Worm (Caenorhabditis elegans) whole organism, midembryonic: ENCODE results near the gene T23G7.2.

Experiments used
- T22C8.4 ChIP-seq: fragments of 200-800 bp; sonication (Bioruptor generic); IDR thresholded peaks from 2 replicates; pipeline ENCODE4 v1.3.6; 2022; ENCODE audit warnings: missing genetic modification characterization, missing compliant biosample characterization
- cog-1 ChIP-seq: sonication (generic microtip); optimal IDR thresholded peaks from 2 replicates; lab custom pipeline; 2016; ENCODE audit warnings: missing genetic modification characterization, missing compliant biosample characterization
- flt-1 ChIP-seq: fragments of 200-800 bp; sonication (Bioruptor generic); IDR thresholded peaks from 2 replicates; pipeline ENCODE4 v1.3.6; 2022; ENCODE audit warnings: missing genetic modification characterization, missing compliant biosample characterization
- klf-2 ChIP-seq: fragments of 200-800 bp; sonication (Bioruptor generic); conservative IDR thresholded peaks from 2 replicates; pipeline ENCODE4 v1.3.6; 2022; ENCODE audit warnings: missing genetic modification reagents, missing genetic modification characterization, missing compliant biosample characterization
- med-1 ChIP-seq: sonication (generic microtip); optimal IDR thresholded peaks from 2 replicates; lab custom pipeline; 2017; ENCODE audit warnings: missing genetic modification characterization, mild to moderate bottlenecking, missing compliant biosample characterization, antibody characterized with exemption, missing genetic modification reagents; ENCODE audit not compliant: insufficient read depth
- ref-1 ChIP-seq: fragments of 200-800 bp; sonication (Bioruptor generic); conservative IDR thresholded peaks from 2 replicates; pipeline ENCODE4 v1.3.6; 2022; ENCODE audit warnings: missing genetic modification reagents, missing genetic modification characterization, missing compliant biosample characterization
- tab-1 ChIP-seq: fragments of 200-800 bp; sonication (Bioruptor generic); IDR thresholded peaks from 2 replicates; pipeline ENCODE4 v1.3.6; 2022; ENCODE audit warnings: missing genetic modification characterization, missing compliant biosample characterization
- ztf-23 ChIP-seq: fragments of 200-800 bp; sonication (Bioruptor generic); IDR thresholded peaks from 2 replicates; pipeline ENCODE4 v1.3.6; 2022; ENCODE audit warnings: missing genetic modification reagents, missing genetic modification characterization, missing compliant biosample characterization
- ztf-29 ChIP-seq: fragments of 200-800 bp; sonication (Bioruptor generic); IDR thresholded peaks from 2 replicates; pipeline ENCODE4 v1.3.6; 2022; ENCODE audit warnings: missing genetic modification reagents, missing genetic modification characterization, missing compliant biosample characterization

Gene T23G7.2

DNA sequence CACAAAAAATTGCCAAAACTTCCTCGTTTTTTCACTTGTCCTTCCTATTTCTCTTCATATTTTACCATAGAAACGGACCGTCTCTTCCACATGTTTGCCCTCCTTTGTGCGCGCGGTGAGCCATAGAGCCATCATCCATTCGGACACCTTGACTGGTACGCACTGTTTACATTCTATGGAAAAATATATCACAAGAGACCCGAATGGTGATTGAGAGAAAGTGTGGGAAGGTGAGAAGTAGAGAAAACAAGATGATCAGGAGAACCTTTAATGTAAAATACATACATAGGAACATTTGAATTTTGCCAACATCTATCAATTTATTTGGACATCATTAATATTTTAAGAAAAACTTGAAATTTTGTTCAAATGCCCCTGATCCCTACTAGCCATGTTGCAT lies 13.2 kb upstream of the T23G7.2 start:
- TF ChIP-seq cog-1 = no peak
- TF ChIP-seq ztf-29 = no peak
- TF ChIP-seq med-1 (GFP tag; lab: Kevin White, UChicago) = no peak
- no peak for TF ChIP-seq T22C8.4
- TF ChIP-seq ztf-23 = no peak
- TF ChIP-seq klf-2 (GFP tag; lab: Robert Waterston, UW) = no peak
- TF ChIP-seq tab-1 (GFP tag; lab: Robert Waterston, UW) = no peak
- no peak for TF ChIP-seq ref-1 (GFP tag; lab: Robert Waterston, UW)
- TF ChIP-seq flt-1 (GFP tag; lab: Robert Waterston, UW) = no peak

DNA sequence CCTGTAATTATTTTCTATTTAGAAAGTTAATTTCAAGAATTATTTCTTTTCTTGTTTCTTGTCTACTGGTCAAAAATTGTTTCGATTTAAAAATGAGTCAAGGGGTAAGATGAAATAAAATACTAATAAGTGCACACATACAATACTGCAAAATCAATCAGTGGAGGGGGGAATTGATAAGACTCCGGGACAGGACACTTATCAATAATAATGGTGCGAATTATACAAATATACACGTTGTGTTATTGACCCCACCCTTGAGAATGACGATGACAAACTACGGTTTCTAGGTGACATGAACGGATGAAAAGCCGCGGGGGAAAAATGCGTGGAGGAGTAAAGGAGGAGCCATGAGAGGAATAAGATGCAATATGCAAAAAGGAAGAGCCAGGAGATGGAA lies 8.4 kb upstream of the T23G7.2 start:
- TF ChIP-seq klf-2 (GFP tag; lab: Robert Waterston, UW) (no peak), tab-1 (GFP tag; lab: Robert Waterston, UW) (no peak), ztf-29 (no peak), flt-1 (GFP tag; lab: Robert Waterston, UW) (no peak), cog-1 (no peak), T22C8.4 (no peak), ref-1 (GFP tag; lab: Robert Waterston, UW) (no peak), ztf-23 (no peak), med-1 (GFP tag; lab: Kevin White, UChicago) (no peak)

DNA sequence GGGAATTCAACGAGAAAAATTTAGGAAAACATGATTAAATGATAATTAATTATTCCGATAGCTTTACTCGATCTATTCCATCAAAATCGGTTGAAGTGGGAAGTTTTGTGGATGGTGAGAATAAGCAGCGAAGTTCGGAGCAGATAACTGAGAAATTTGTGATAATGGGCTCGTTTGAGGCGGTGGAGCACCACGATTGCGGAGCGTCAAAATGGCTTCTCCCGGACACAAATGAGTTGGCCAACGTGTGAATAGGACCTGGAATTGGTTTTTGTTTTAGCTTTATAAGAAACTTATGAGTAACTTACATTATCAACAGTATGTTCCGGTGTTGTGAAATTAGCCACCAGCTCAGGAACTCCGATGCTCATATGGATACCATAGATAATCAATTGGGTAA lies 6.1 kb upstream of the T23G7.2 start:
- TF ChIP-seq med-1 (GFP tag; lab: Kevin White, UChicago) (no peak), tab-1 (GFP tag; lab: Robert Waterston, UW) (peak; percentile 61; the same call in 1 of the 2 replicates)

DNA sequence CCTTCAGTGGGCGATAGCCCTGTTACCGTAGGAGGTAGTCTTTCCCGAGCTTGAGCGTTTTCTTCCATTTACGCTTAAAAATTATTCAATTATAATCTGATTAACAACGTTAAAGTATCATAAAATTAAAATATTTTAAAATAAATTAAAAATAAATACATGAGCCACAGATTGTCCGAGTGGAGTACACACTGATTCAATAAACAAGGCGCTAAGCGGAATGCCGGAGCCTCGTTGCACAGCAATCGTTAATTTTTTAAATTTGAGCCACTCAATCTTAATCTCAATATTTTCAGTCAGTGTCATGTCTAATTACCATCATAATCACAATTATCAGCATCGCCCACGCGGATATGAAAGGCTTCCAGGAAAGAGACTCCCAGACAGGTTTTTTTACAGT lies 4.3 kb upstream of the T23G7.2 start, which contains the start of the genes sec-5 and pir-1:
Gene sec-5, minus strand, starts transcription at position 73 of the 400 bp plus-strand sequence.
Gene pir-1, plus strand, starts transcription at position 221 of the 400 bp plus-strand sequence.
- TF ChIP-seq flt-1 (GFP tag; lab: Robert Waterston, UW) = 0 out of 2 replicates have a peak, but pooled peaks have one; percentile 26
- no peak for TF ChIP-seq ztf-29
- TF ChIP-seq klf-2 (GFP tag; lab: Robert Waterston, UW) = no peak

DNA sequence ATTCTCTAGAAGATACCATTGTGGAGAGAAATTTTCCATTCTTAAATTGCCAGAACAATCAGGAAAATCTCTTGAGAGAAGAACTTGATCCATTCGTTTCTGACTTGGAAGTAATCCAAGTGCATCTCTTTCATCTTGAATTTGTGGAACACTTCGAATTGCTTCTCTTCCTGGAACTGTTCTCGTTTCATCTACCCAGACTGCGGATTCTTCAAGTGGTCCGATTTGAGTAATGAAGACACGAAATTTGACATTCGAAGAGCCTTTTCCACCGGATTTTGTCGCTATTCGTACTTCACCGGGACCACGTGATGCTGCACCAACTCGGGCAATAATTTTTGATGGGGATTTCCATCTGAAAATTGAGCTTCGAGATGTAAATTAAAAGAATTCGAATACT lies 3.8 kb upstream of the T23G7.2 start:
- TF ChIP-seq tab-1 (GFP tag; lab: Robert Waterston, UW) (no peak), med-1 (GFP tag; lab: Kevin White, UChicago) (no peak), ztf-23 (no peak), ztf-29 (no peak)

DNA sequence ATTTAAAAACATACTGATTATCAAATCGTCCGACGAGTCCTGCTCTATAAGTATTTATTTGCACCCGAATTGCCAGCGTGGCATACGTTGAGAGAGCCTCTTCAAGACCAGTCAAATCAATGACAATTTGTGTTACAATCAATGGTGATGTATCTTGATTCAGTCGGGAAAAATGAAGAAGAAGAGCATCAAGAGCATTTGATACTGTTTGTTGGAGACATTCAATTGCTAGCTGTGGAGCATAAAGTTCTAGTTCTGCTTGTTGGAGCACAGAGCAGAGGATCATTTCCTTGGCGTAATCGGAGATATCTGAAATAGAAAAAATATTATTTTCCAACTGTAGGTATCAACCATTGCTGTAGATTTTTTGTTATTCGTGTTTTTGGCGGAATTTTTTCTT lies 722 bp upstream of the T23G7.2 start:
- TF ChIP-seq tab-1 (GFP tag; lab: Robert Waterston, UW) (no peak), flt-1 (GFP tag; lab: Robert Waterston, UW) (no peak), med-1 (GFP tag; lab: Kevin White, UChicago) (no peak), ztf-23 (no peak), ref-1 (GFP tag; lab: Robert Waterston, UW) (no peak), T22C8.4 (no peak), ztf-29 (no peak), cog-1 (no peak), klf-2 (GFP tag; lab: Robert Waterston, UW) (no peak)

DNA sequence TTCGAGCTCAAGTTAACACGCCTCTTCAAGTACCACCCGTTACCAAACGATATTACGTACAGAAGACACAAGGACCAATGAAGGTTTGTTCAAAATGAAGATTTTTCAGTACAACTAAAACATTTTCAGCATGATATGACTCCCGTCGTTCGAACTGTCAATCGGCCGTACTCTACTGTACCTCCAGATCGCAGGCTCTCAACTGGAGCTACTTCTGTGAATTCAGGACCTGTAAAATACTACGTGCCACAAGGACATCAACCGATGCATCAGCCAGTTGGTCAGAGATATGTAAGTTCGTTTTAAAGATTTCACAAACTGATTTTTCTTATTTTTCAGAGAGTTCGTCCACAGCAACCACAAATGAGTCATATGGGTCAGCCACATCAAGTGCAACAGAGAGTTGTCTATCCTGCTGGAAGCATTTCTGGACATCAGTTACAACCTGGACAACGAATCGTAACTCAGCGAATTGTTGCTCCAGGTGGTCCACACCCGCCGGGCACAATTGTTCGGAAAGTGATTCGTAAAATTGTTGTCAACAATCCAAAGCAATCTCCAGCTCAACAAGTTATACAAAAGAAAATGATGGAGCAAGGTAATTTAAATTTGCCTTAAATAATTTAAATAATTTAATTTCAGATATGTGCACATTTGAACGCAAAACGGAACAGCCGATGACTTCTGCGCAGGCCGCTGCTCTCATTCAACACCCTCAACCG lies 1.1 kb downstream of the T23G7.2 start:
- no peak for TF ChIP-seq flt-1 (GFP tag; lab: Robert Waterston, UW)
- TF ChIP-seq ztf-29 = no peak
- no peak for TF ChIP-seq ref-1 (GFP tag; lab: Robert Waterston, UW)
- no peak for TF ChIP-seq ztf-23
- no peak for TF ChIP-seq med-1 (GFP tag; lab: Kevin White, UChicago)
- TF ChIP-seq tab-1 (GFP tag; lab: Robert Waterston, UW) = no peak
- TF ChIP-seq T22C8.4 = no peak
- no peak for TF ChIP-seq cog-1
- no peak for TF ChIP-seq klf-2 (GFP tag; lab: Robert Waterston, UW)

DNA sequence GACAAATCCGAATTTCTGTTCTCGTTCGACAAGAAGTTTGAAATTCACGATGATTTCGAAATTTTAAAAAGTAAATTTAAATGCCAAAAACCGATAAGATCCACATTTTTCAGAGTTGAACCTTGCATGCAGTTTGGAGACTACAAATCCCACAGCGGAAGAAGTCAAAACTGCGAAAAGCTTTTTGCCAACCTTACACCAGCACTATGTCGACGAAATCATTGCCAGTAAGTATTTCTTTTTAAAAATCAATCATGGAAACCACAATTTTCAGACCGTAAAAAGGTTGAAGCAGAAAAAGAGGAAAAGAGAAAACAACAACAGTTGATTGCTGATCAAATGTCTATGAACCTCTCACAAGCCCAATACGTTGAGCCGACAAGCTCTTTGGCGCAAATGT lies 1.9 kb downstream of the T23G7.2 start:
- TF ChIP-seq med-1 (GFP tag; lab: Kevin White, UChicago) = no peak
- no peak for TF ChIP-seq cog-1
- no peak for TF ChIP-seq T22C8.4
- no peak for TF ChIP-seq ztf-23
- TF ChIP-seq tab-1 (GFP tag; lab: Robert Waterston, UW) = no peak
- TF ChIP-seq ztf-29 = no peak
- no peak for TF ChIP-seq flt-1 (GFP tag; lab: Robert Waterston, UW)
- TF ChIP-seq ref-1 (GFP tag; lab: Robert Waterston, UW) = no peak
- TF ChIP-seq klf-2 (GFP tag; lab: Robert Waterston, UW) = no peak

DNA sequence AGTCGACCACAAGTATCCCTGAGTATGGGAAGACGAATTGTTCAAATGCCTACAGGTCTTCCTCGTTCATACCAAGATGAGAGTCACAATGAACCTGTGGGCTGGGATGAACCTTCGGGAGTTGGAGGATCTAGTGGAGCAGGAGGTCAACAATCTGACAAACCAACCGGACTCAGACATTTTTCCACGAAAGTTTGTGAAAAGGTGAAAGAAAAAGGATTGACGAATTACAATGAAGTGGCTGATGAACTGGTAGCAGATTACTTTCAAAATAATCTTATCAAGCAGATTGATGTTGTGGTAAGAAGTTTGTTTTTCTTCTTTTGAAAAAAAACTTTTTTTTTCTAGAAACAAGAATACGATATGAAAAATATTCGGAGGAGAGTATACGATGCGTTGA lies 2.7 kb downstream of the T23G7.2 start:
- no peak for TF ChIP-seq ztf-29
- TF ChIP-seq ztf-23 = no peak
- TF ChIP-seq med-1 (GFP tag; lab: Kevin White, UChicago) = no peak
- no peak for TF ChIP-seq tab-1 (GFP tag; lab: Robert Waterston, UW)
- no peak for TF ChIP-seq flt-1 (GFP tag; lab: Robert Waterston, UW)

DNA sequence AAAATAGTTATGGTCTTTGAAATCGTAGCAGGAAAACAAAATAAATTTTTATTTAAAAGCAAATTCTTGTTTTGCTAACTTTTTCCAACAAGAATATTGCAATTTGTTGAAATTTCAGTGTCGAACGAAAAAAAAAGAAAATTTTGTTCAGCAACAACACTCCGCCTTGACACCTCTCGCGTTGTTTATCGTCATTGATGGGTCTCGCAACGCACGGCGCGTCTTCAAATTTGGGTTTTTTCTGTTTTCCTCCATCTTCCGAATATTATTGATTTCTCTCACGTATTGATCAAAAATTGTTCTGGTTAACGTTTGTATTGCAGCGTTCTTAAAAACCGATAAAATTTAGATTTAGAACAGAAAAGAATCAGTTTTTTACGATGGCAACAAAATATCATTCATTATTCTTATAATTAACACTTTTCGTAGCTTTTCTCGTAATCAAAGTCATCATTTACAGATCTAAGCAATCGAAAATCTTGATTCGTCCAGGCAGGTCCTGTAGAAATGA lies 3.2 kb downstream of the T23G7.2 start, which contains the start of gene dpl-1:
Gene dpl-1, plus strand, starts transcription at position 461 of the 511 bp plus-strand sequence.
- TF ChIP-seq tab-1 (GFP tag; lab: Robert Waterston, UW) (no peak), ztf-29 (no peak), klf-2 (GFP tag; lab: Robert Waterston, UW) (no peak)
